Worm (Caenorhabditis elegans) whole organism, L4 larva: Measurements from ENCODE around the gene osg-1.

ENCODE experiments used
- T26A8.4 ChIP-seq: fragments of 200-800 bp; sonication (Bioruptor generic); IDR thresholded peaks from 2 replicates; pipeline ENCODE4 v1.3.6; 2022; ENCODE audit warnings: missing genetic modification characterization, missing compliant biosample characterization
- ceh-44 ChIP-seq: fragments of 200-800 bp; sonication (Bioruptor generic); IDR thresholded peaks from 2 replicates; pipeline ENCODE4 v1.3.6; 2022; ENCODE audit warnings: missing genetic modification reagents, missing genetic modification characterization, missing compliant biosample characterization
- duxl-1 ChIP-seq: sonication (generic microtip); optimal IDR thresholded peaks from 2 replicates; lab custom pipeline; 2016; ENCODE audit warnings: mild to moderate bottlenecking, missing genetic modification characterization, moderate library complexity, missing compliant biosample characterization; ENCODE audit not compliant: poor library complexity
- jun-1 ChIP-seq: fragments of 150-350 bp; optimal IDR thresholded peaks from 2 replicates; lab custom pipeline; 2014; ENCODE audit warnings: missing biosample characterization, missing genetic modification reagents, missing genetic modification characterization
- lin-1 ChIP-seq: fragments of 200-800 bp; sonication (Bioruptor generic); IDR thresholded peaks from 2 replicates; pipeline ENCODE4 v1.3.6; 2022; ENCODE audit warnings: missing genetic modification reagents, missing genetic modification characterization, missing compliant biosample characterization
- lin-39 ChIP-seq: fragments of 150-350 bp; optimal IDR thresholded peaks from 2 replicates; lab custom pipeline; 2014; ENCODE audit warnings: missing biosample characterization, missing genetic modification reagents, missing genetic modification characterization
- nhr-10 ChIP-seq: fragments of 150-350 bp; optimal IDR thresholded peaks from 2 replicates; lab custom pipeline; 2014; ENCODE audit warnings: missing biosample characterization, missing genetic modification characterization
- nhr-11 ChIP-seq: fragments of 150-350 bp; optimal IDR thresholded peaks from 2 replicates; lab custom pipeline; 2014; ENCODE audit warnings: missing biosample characterization, missing genetic modification characterization
- pha-4 ChIP-seq, 2 experiments: fragments of 150-350 bp in 1 of 2; fragments of 200-800 bp in 1 of 2; sonication (Bioruptor generic) in 1 of 2; IDR thresholded peaks in 1 of 2; optimal IDR thresholded peaks in 1 of 2; 2 replicates each; pipeline versions ENCODE4 v1.3.6 to Lab custom; 2014 to 2022; ENCODE audit warnings: missing genetic modification characterization in 2 of 2, missing genetic modification reagents in 2 of 2, missing biosample characterization in 1 of 2, missing compliant biosample characterization in 1 of 2
- skn-1 ChIP-seq: fragments of 150-350 bp; optimal IDR thresholded peaks from 2 replicates; lab custom pipeline; 2014; ENCODE audit warnings: missing biosample characterization, missing genetic modification characterization
- zag-1 ChIP-seq: fragments of 150-350 bp; optimal IDR thresholded peaks from 2 replicates; lab custom pipeline; 2014; ENCODE audit warnings: missing biosample characterization, missing genetic modification characterization

DNA sequence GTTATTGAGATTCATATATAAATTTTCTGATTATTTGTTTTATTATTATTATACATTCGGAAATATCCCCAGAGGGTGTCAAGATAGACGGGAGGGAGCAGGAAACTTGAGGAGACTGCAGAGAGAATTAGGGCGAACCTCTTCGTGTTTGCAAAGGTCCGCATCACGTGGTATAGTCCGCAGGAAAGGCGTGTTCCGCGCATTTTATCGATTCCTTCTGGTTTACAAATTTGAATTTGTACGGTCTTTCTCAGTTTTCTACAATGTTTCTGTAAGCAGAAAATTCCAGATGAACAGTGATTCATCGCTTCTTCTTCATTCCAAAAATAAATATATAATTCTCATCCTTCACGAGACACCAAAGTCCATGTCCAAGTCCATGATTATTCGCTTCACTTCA, 12.6 kb downstream of the osg-1 start:
- no peak for TF ChIP-seq nhr-10 (tag; lab: Kevin White, UChicago)
- no peak for TF ChIP-seq ceh-44 (GFP tag; lab: Robert Waterston, UW)
- TF ChIP-seq jun-1 (tag; lab: Kevin White, UChicago): no peak
- no peak for TF ChIP-seq lin-39
- TF ChIP-seq lin-1: no peak
- TF ChIP-seq T26A8.4 (GFP tag; lab: Robert Waterston, UW): no peak
- TF ChIP-seq nhr-11 (tag; lab: Kevin White, UChicago): no peak
- TF ChIP-seq pha-4 (GFP tag; IDR thresholded peaks at IDR 0.05; lab: Robert Waterston, UW): no peak
- TF ChIP-seq pha-4 (tag; optimal IDR thresholded peaks at IDR 0.05; lab: Kevin White, UChicago): no peak
- no peak for TF ChIP-seq skn-1 (tag; lab: Kevin White, UChicago)
- no peak for TF ChIP-seq duxl-1 (tag; lab: Kevin White, UChicago)
- TF ChIP-seq zag-1 (tag; lab: Kevin White, UChicago): no peak
